Fruit fly (Drosophila melanogaster) S2 (cell line): Measurements from ENCODE around the gene CG14537.

ENCODE experiments used
- CG8478 ChIP-seq: fragments of >200 bp; optimal IDR thresholded peaks from 2 replicates; lab custom pipeline; 2018
- CTCF ChIP-seq, 2 experiments: fragments of >200 bp; optimal IDR thresholded peaks; 2 replicates each; lab custom pipeline; 2018

The CG14537 gene

dm6 chr2L:7861733-7862132 lies 21.5 kb downstream of the CG14537 start:
- TF ChIP-seq CTCF (optimal IDR thresholded peaks at IDR 0.05; lab: Kevin White, UChicago) (no peak), CG8478 (lab: Kevin White, UChicago) (no peak)

- TF ChIP-seq CTCF (optimal IDR thresholded peaks at IDR 0.05; lab: Kevin White, UChicago) (no peak), CG8478 (lab: Kevin White, UChicago) (no peak)
Observed at dm6 chr2L:7868608-7869007, 28.4 kb downstream of the CG14537 start.

DNA sequence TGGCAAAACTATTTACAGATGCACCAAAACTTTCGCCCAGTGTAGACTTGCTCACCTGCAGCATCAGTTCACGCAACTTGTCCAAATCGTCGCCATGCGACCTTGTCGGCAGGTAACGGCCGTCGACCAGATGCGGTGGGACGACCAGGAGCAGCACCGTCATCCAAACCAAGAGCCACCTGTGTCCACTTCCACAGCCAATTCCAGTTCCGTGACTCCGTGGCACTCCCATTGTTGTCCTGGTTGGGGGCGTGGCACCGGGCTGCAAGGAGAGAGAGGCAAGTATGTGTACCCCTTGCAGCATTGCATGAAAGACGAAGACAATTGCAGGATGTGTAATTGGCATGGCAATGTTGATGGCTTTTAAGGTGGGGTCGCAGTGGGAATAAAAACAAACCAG lies 30.0 kb downstream of the CG14537 start:
- TF ChIP-seq CG8478 (lab: Kevin White, UChicago) (no peak), CTCF (optimal IDR thresholded peaks at IDR 0.05; lab: Kevin White, UChicago) (no peak)

- no peak for TF ChIP-seq CG8478 (lab: Kevin White, UChicago)
- no peak for TF ChIP-seq CTCF (optimal IDR thresholded peaks at IDR 0.05; lab: Kevin White, UChicago)
Observed at dm6 chr2L:7871332-7871731, 31.1 kb downstream of the CG14537 start, which contains the start of gene Proc. Gene Proc, minus strand, starts transcription at chr2L:7871432.

DNA sequence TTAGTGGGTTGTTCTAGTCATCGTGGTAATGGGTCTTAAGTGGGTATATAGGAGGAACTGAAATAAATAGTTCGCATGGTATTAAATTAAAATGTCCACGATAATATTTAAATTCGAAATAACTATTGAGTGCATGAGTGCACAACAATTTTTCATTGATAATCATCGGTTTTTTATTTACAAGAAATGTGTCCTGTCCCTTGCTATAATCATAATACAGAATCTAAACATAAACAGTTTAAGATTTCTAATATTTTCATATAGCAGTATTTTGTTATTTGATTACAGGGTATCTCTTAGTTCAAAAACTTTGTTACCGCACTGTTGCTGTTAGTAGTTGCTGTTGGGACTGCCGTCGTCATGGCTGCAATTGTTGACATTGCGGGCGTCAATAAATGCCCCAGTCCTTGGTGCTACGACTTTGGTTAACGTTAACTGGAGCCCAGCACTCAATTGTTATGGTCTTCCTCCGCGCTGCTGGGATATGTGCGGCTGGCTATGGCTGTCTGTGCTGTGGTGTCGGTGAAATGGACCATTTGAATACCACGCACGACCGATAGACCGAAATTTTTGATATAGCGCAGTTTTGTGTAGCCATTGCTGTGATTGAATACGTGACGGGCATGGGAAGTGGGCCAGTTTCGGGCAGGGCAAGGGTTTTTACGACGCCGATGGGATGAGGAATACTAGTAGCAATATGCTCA lies 31.7 kb downstream of the CG14537 start:
- TF ChIP-seq CG8478 (lab: Kevin White, UChicago) (no peak), CTCF (optimal IDR thresholded peaks at IDR 0.05; lab: Kevin White, UChicago) (no peak)

DNA sequence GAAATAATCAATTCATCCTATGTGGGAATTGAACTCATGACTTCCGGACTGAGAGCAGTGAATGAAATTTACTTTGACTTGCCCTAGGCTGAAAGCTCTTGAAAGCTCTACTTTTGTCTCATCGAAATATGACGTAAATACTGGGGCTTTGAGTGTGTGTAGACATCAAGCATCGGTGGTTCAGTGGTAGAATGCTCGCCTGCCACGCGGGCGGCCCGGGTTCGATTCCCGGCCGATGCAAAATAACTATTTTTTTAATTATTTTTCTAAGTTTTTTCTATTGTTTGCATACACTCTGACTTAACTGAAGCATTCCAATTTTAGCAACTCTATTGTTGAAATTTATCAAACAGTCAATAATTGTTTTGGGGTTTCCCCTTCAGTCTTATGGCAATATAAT lies 32.4 kb downstream of the CG14537 start:
- TF ChIP-seq CTCF (optimal IDR thresholded peaks at IDR 0.05; lab: Kevin White, UChicago) (no peak), CG8478 (lab: Kevin White, UChicago) (no peak)

- TF ChIP-seq CG8478 (lab: Kevin White, UChicago) = no peak
Observed at dm6 chr2L:7875676-7876075, 35.4 kb downstream of the CG14537 start.

dm6 chr2L:7876520-7877232 lies 36.4 kb downstream of the CG14537 start:
- no peak for TF ChIP-seq CTCF (optimal IDR thresholded peaks at IDR 0.05; lab: Kevin White, UChicago)
- no peak for TF ChIP-seq CG8478 (lab: Kevin White, UChicago)

- TF ChIP-seq CTCF (optimal IDR thresholded peaks at IDR 0.05; lab: Kevin White, UChicago) (no peak), CG8478 (lab: Kevin White, UChicago) (no peak)
Observed at dm6 chr2L:7878372-7878771, 38.1 kb downstream of the CG14537 start.

DNA sequence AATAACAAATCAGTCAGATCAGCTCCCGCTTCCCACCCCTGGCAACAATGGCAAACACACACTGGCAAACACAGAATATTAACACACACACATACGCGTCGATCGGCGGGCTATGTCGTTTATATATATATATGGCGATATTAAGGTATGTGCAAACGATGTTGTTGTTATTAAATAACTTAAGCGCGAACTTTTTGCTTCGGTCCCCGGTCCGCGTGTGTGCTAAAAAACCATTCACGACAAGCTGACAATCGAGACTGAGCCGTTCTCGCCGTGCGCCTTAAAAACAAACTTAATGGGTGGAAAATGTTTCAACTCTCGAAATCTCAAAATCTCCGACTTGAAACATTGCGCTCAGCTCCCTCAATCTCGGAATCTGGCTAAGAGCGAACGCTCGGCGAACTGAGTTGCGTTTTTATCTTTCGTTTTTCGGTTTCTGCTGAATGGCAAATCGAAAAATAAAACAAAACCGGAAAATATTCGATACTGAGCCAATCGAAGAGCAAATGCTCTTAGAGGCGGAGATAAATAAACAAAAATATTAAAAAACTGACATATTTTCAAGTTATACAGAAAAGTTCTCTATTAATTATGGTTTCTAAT lies 39.1 kb downstream of the CG14537 start, which contains the start of gene spz3:
Gene spz3, minus strand, starts transcription at position 261 of the 603 bp plus-strand sequence.
- TF ChIP-seq CTCF (optimal IDR thresholded peaks at IDR 0.05; lab: Kevin White, UChicago) (no peak), CG8478 (lab: Kevin White, UChicago) (no peak)

- TF ChIP-seq CG8478 (lab: Kevin White, UChicago) (no peak), CTCF (optimal IDR thresholded peaks at IDR 0.05; lab: Kevin White, UChicago) (no peak)
Observed at dm6 chr2L:7880458-7880857, 40.2 kb downstream of the CG14537 start.

DNA sequence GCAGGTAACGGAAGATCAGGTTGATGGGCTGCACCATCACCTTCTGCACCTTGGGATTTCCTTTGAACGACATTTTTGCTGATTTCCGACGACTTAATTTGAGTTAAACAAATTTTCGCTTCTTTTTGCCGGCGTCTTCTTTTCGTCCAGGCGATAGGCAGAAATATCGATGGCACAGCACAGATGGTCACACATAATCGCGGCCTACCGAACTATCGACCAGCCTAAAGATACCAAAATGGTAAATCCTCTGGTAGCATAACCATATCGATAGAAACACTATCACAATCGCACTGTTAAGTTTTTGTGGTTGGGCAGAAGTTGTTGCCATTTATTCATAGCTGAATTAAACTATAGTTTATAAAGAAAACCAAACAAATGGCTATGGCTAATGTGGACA lies 45.0 kb downstream of the CG14537 start, which contains the start of the genes SmE and CG34132:
Gene SmE, minus strand, starts transcription at position 180 of the 400 bp plus-strand sequence.
Gene CG34132, plus strand, starts transcription at position 233 of the 400 bp plus-strand sequence.
- no peak for TF ChIP-seq CG8478 (lab: Kevin White, UChicago)
- TF ChIP-seq CTCF (optimal IDR thresholded peaks at IDR 0.05; lab: Kevin White, UChicago) = peak; percentile 40 to 44

dm6 chr2L:7885952-7886351 lies 45.7 kb downstream of the CG14537 start:
- TF ChIP-seq CG8478 (lab: Kevin White, UChicago) = no peak
- peak; percentile 42 to 47 for TF ChIP-seq CTCF (optimal IDR thresholded peaks at IDR 0.05; lab: Kevin White, UChicago)

dm6 chr2L:7887333-7887732 lies 47.1 kb downstream of the CG14537 start, which contains the start of gene CG7102:
Gene CG7102, minus strand, starts transcription at chr2L:7887513.
- no peak for TF ChIP-seq CTCF (optimal IDR thresholded peaks at IDR 0.05; lab: Kevin White, UChicago)

dm6 chr2L:7889029-7889428 lies 48.8 kb downstream of the CG14537 start, which contains the start of gene Spn28Da:
Gene Spn28Da, minus strand, starts transcription at chr2L:7889129.
- TF ChIP-seq CTCF (optimal IDR thresholded peaks at IDR 0.05; lab: Kevin White, UChicago) (no peak), CG8478 (lab: Kevin White, UChicago) (no peak)
